Worm (Caenorhabditis elegans) whole organism, L4/young adult: ENCODE data around the gene efa-6.

Experiments
- W03F9.2 ChIP-seq: fragments of 150-350 bp; optimal IDR thresholded peaks from 2 replicates; lab custom pipeline; 2014; ENCODE audit warnings: missing biosample characterization, missing genetic modification characterization
- dao-5 ChIP-seq: sonication (generic microtip); optimal IDR thresholded peaks from 2 replicates; lab custom pipeline; 2016; ENCODE audit warnings: missing genotype, missing genetic modification characterization, moderate library complexity, missing compliant biosample characterization
- him-1 ChIP-seq: sonication (generic microtip); optimal IDR thresholded peaks from 2 replicates; lab custom pipeline; 2016; ENCODE audit warnings: missing genotype, missing genetic modification reagents, missing genetic modification characterization, missing compliant biosample characterization

- TF ChIP-seq him-1 (tag; lab: Kevin White, UChicago) (no peak), dao-5 (tag; lab: Kevin White, UChicago) (no peak), W03F9.2 (tag; lab: Kevin White, UChicago) (no peak)
These were observed 40.3 kb downstream of the efa-6 start for ce11 chrIV:12574265-12574664.
